Worm (Caenorhabditis elegans) whole organism, young adult: ENCODE results near the gene wapl-1.

ENCODE experiments used
- B0019.2 ChIP-seq: fragments of 200-800 bp; sonication (Bioruptor generic); conservative IDR thresholded peaks from 2 replicates; pipeline ENCODE4 v1.3.6; 2022; ENCODE audit warnings: missing genetic modification reagents, missing genetic modification characterization, missing compliant biosample characterization
- B0035.1 ChIP-seq: sonication (generic microtip); optimal IDR thresholded peaks from 2 replicates; lab custom pipeline; 2016; ENCODE audit warnings: missing genetic modification characterization, mild to moderate bottlenecking, missing compliant biosample characterization, missing genotype, missing genetic modification reagents
- B0336.3 ChIP-seq: fragments of 200-800 bp; sonication (Bioruptor generic); IDR thresholded peaks from 2 replicates; pipeline ENCODE4 v1.3.6; 2022; ENCODE audit warnings: missing genetic modification characterization, missing compliant biosample characterization
- C17E4.6 ChIP-seq: fragments of 200-800 bp; sonication (Bioruptor generic); IDR thresholded peaks from 2 replicates; pipeline ENCODE4 v1.3.6; 2022; ENCODE audit warnings: missing genetic modification reagents, missing genetic modification characterization, missing compliant biosample characterization
- F52B5.7 ChIP-seq: sonication (generic microtip); optimal IDR thresholded peaks from 2 replicates; lab custom pipeline; 2016; ENCODE audit warnings: mild to moderate bottlenecking, missing genetic modification characterization, missing compliant biosample characterization
- F55B11.4 ChIP-seq: sonication (generic microtip); optimal IDR thresholded peaks from 2 replicates; lab custom pipeline; 2016; ENCODE audit warnings: missing compliant biosample characterization, missing genetic modification characterization, borderline replicate concordance; ENCODE audit not compliant: insufficient read depth
- K11D2.4 ChIP-seq: fragments of 200-800 bp; sonication (Bioruptor generic); IDR thresholded peaks from 2 replicates; pipeline ENCODE4 v1.3.6; 2022; ENCODE audit warnings: missing genetic modification reagents, missing genetic modification characterization, missing compliant biosample characterization
- T07F8.4 ChIP-seq: sonication (generic microtip); optimal IDR thresholded peaks from 2 replicates; lab custom pipeline; 2016; ENCODE audit warnings: mild to moderate bottlenecking, missing genetic modification characterization, moderate library complexity, missing compliant biosample characterization
- T26A5.8 ChIP-seq: sonication (generic microtip); optimal IDR thresholded peaks from 2 replicates; lab custom pipeline; 2016; ENCODE audit warnings: missing genetic modification characterization, missing compliant biosample characterization
- Y53F4B.3 ChIP-seq: fragments of 200-800 bp; sonication (Bioruptor generic); IDR thresholded peaks from 2 replicates; pipeline ENCODE4 v1.3.6; 2022; ENCODE audit warnings: missing genetic modification reagents, missing genetic modification characterization, missing compliant biosample characterization
- Y56A3A.18 ChIP-seq: fragments of 200-800 bp; sonication (Bioruptor generic); IDR thresholded peaks from 2 replicates; pipeline ENCODE4 v1.3.6; 2022; ENCODE audit warnings: missing genetic modification reagents, missing genetic modification characterization, missing compliant biosample characterization
- Y67H2A.10 ChIP-seq: fragments of 200-800 bp; sonication (Bioruptor generic); conservative IDR thresholded peaks from 2 replicates; pipeline ENCODE4 v1.3.6; 2022; ENCODE audit warnings: missing genetic modification reagents, missing genetic modification characterization, missing compliant biosample characterization
- aptf-3 ChIP-seq: fragments of 200-800 bp; sonication (Bioruptor generic); IDR thresholded peaks from 2 replicates; pipeline ENCODE4 v1.3.6; 2022; ENCODE audit warnings: missing genetic modification characterization, missing compliant biosample characterization
- atf-7 ChIP-seq: sonication (generic microtip); optimal IDR thresholded peaks from 2 replicates; lab custom pipeline; 2017; ENCODE audit warnings: mild to moderate bottlenecking, missing genetic modification characterization, missing compliant biosample characterization
- attf-6 ChIP-seq: fragments of 200-800 bp; sonication (Bioruptor generic); IDR thresholded peaks from 2 replicates; pipeline ENCODE4 v1.3.6; 2022; ENCODE audit warnings: missing genetic modification reagents, missing genetic modification characterization, missing compliant biosample characterization
- cebp-1 ChIP-seq, 2 experiments: fragments of 200-800 bp in 1 of 2; sonication (Bioruptor generic) in 1 of 2; sonication (generic microtip) in 1 of 2; IDR thresholded peaks in 1 of 2; optimal IDR thresholded peaks in 1 of 2; 2 replicates each; pipeline versions ENCODE4 v1.3.6 to Lab custom; 2017 to 2022; ENCODE audit warnings: missing compliant biosample characterization in 2 of 2, missing genetic modification characterization in 2 of 2, mild to moderate bottlenecking in 1 of 2, missing genetic modification reagents in 1 of 2, moderate library complexity in 1 of 2
- cebp-2 ChIP-seq: fragments of 200-800 bp; sonication (Bioruptor generic); IDR thresholded peaks from 2 replicates; pipeline ENCODE4 v1.3.6; 2022; ENCODE audit warnings: missing genetic modification characterization, missing compliant biosample characterization
- ceh-100 ChIP-seq: fragments of 200-800 bp; sonication (Bioruptor generic); IDR thresholded peaks from 2 replicates; pipeline ENCODE4 v1.3.6; 2022; ENCODE audit warnings: missing genetic modification reagents, missing genetic modification characterization, missing compliant biosample characterization
- die-1 ChIP-seq: sonication (generic microtip); optimal IDR thresholded peaks from 2 replicates; lab custom pipeline; 2016; ENCODE audit warnings: missing genotype, mild to moderate bottlenecking, missing genetic modification characterization, missing compliant biosample characterization
- dox-1 ChIP-seq: fragments of 200-800 bp; sonication (Bioruptor generic); IDR thresholded peaks from 2 replicates; pipeline ENCODE4 v1.3.6; 2022; ENCODE audit warnings: missing genetic modification reagents, missing genetic modification characterization, missing compliant biosample characterization
- dpff-1 ChIP-seq: sonication (generic microtip); optimal IDR thresholded peaks from 2 replicates; lab custom pipeline; 2017; ENCODE audit warnings: mild to moderate bottlenecking, missing genetic modification characterization, missing compliant biosample characterization
- efl-1 ChIP-seq: fragments of 150-350 bp; optimal IDR thresholded peaks from 2 replicates; lab custom pipeline; 2014; ENCODE audit warnings: missing biosample characterization, missing genetic modification reagents, missing genetic modification characterization
- ekl-4 ChIP-seq: fragments of 200-800 bp; sonication (Bioruptor generic); IDR thresholded peaks from 2 replicates; pipeline ENCODE4 v1.3.6; 2022; ENCODE audit warnings: missing genetic modification reagents, missing genetic modification characterization, missing compliant biosample characterization
- ets-4 ChIP-seq: fragments of 200-800 bp; sonication (Bioruptor generic); optimal IDR thresholded peaks from 2 replicates; lab custom pipeline; 2018; ENCODE audit warnings: mild to moderate bottlenecking, missing genetic modification characterization, missing compliant biosample characterization
- fkh-3 ChIP-seq: sonication (generic microtip); optimal IDR thresholded peaks from 2 replicates; lab custom pipeline; 2016; ENCODE audit warnings: mild to moderate bottlenecking, missing genetic modification characterization, missing compliant biosample characterization
- gei-17 ChIP-seq: fragments of 200-800 bp; sonication (Bioruptor generic); optimal IDR thresholded peaks from 2 replicates; lab custom pipeline; 2018; ENCODE audit warnings: mild to moderate bottlenecking, missing genetic modification characterization, missing compliant biosample characterization
- him-1 ChIP-seq: sonication (generic microtip); optimal IDR thresholded peaks from 2 replicates; lab custom pipeline; 2016; ENCODE audit warnings: missing genotype, missing genetic modification reagents, missing genetic modification characterization, missing compliant biosample characterization
- hlh-12 ChIP-seq: sonication (generic microtip); optimal IDR thresholded peaks from 2 replicates; lab custom pipeline; 2016; ENCODE audit warnings: missing genetic modification characterization, missing compliant biosample characterization
- let-607 ChIP-seq, 2 experiments: fragments of 200-800 bp in 1 of 2; sonication (Bioruptor generic) in 1 of 2; sonication (generic microtip) in 1 of 2; optimal IDR thresholded peaks; 2 replicates each; lab custom pipeline; 2016 to 2018; ENCODE audit warnings: mild to moderate bottlenecking in 2 of 2, missing compliant biosample characterization in 2 of 2, missing genetic modification characterization in 2 of 2, moderate library complexity in 2 of 2, missing genotype in 1 of 2
- lin-40 ChIP-seq: sonication (generic microtip); optimal IDR thresholded peaks from 2 replicates; lab custom pipeline; 2016; ENCODE audit warnings: missing genetic modification characterization, mild to moderate bottlenecking, missing compliant biosample characterization, missing genotype, missing genetic modification reagents
- lin-54 ChIP-seq: fragments of 200-800 bp; sonication (Bioruptor generic); optimal IDR thresholded peaks from 2 replicates; lab custom pipeline; 2018; ENCODE audit warnings: mild to moderate bottlenecking, missing genetic modification characterization, missing compliant biosample characterization
- lir-1 ChIP-seq: fragments of 200-800 bp; sonication (Bioruptor generic); conservative IDR thresholded peaks from 2 replicates; pipeline ENCODE4 v1.3.6; 2022; ENCODE audit warnings: missing genetic modification reagents, missing genetic modification characterization, missing compliant biosample characterization
- lsy-27 ChIP-seq: sonication (generic microtip); optimal IDR thresholded peaks from 2 replicates; lab custom pipeline; 2017; ENCODE audit warnings: missing genetic modification characterization, mild to moderate bottlenecking, missing compliant biosample characterization, antibody characterized with exemption, missing genotype, borderline replicate concordance; ENCODE audit not compliant: insufficient read depth
- madf-8 ChIP-seq: fragments of 200-800 bp; sonication (Bioruptor generic); conservative IDR thresholded peaks from 2 replicates; pipeline ENCODE4 v1.3.6; 2022; ENCODE audit warnings: missing genetic modification reagents, missing genetic modification characterization, missing compliant biosample characterization
- nhr-90 ChIP-seq: sonication (generic microtip); optimal IDR thresholded peaks from 2 replicates; lab custom pipeline; 2016; ENCODE audit warnings: missing genotype, mild to moderate bottlenecking, missing genetic modification characterization, missing compliant biosample characterization
- pha-4 ChIP-seq: fragments of 150-350 bp; sonication (generic microtip); optimal IDR thresholded peaks from 2 replicates; lab custom pipeline; 2014; ENCODE audit warnings: missing biosample characterization, missing genetic modification reagents, missing genetic modification characterization
- rpc-1 ChIP-seq, 2 experiments: fragments of 150-350 bp in 1 of 2; sonication (generic microtip) in 1 of 2; optimal IDR thresholded peaks; 2 replicates each; lab custom pipeline; 2014 to 2018; ENCODE audit warnings: missing biosample characterization in 1 of 2, missing genetic modification characterization in 1 of 2, missing genetic modification reagents in 1 of 2, missing genotype in 1 of 2
- snpc-4 ChIP-seq, 5 experiments: fragments of 150-350 bp in 1 of 5; sonication (generic microtip) in 4 of 5; optimal IDR thresholded peaks; 2 replicates each; lab custom pipeline; 2014 to 2018; ENCODE audit warnings: missing genetic modification characterization in 5 of 5, missing biosample characterization in 3 of 5, antibody characterized with exemption in 2 of 5, mild to moderate bottlenecking in 2 of 5, missing compliant biosample characterization in 2 of 5, missing genotype in 2 of 5, moderate library complexity in 2 of 5, missing genetic modification reagents in 1 of 5
- sptf-2 ChIP-seq: fragments of 200-800 bp; sonication (Bioruptor generic); optimal IDR thresholded peaks from 2 replicates; lab custom pipeline; 2018; ENCODE audit warnings: mild to moderate bottlenecking, missing genetic modification characterization, missing compliant biosample characterization
- tbp1 ChIP-seq: fragments of 200-800 bp; sonication (Bioruptor generic); optimal IDR thresholded peaks from 2 replicates; lab custom pipeline; 2018; ENCODE audit warnings: mild to moderate bottlenecking, missing genetic modification characterization, missing compliant biosample characterization
- unc-130 ChIP-seq: sonication (generic microtip); optimal IDR thresholded peaks from 2 replicates; lab custom pipeline; 2016; ENCODE audit warnings: missing genetic modification reagents, missing genetic modification characterization, missing compliant biosample characterization
- xnd-1 ChIP-seq: sonication (generic microtip); optimal IDR thresholded peaks from 2 replicates; lab custom pipeline; 2016; ENCODE audit warnings: missing genotype, missing genetic modification reagents, missing genetic modification characterization, missing compliant biosample characterization
- ztf-18 ChIP-seq: sonication (generic microtip); optimal IDR thresholded peaks from 2 replicates; lab custom pipeline; 2016; ENCODE audit warnings: missing genotype, mild to moderate bottlenecking, missing genetic modification characterization, missing compliant biosample characterization
- ztf-22 ChIP-seq: fragments of 200-800 bp; sonication (Bioruptor generic); optimal IDR thresholded peaks from 2 replicates; lab custom pipeline; 2018; ENCODE audit warnings: mild to moderate bottlenecking, missing genetic modification characterization, moderate library complexity, missing compliant biosample characterization
- ztf-3 ChIP-seq: fragments of 200-800 bp; sonication (Bioruptor generic); optimal IDR thresholded peaks from 2 replicates; lab custom pipeline; 2018; ENCODE audit warnings: mild to moderate bottlenecking, missing genetic modification characterization, missing compliant biosample characterization

Gene wapl-1

DNA sequence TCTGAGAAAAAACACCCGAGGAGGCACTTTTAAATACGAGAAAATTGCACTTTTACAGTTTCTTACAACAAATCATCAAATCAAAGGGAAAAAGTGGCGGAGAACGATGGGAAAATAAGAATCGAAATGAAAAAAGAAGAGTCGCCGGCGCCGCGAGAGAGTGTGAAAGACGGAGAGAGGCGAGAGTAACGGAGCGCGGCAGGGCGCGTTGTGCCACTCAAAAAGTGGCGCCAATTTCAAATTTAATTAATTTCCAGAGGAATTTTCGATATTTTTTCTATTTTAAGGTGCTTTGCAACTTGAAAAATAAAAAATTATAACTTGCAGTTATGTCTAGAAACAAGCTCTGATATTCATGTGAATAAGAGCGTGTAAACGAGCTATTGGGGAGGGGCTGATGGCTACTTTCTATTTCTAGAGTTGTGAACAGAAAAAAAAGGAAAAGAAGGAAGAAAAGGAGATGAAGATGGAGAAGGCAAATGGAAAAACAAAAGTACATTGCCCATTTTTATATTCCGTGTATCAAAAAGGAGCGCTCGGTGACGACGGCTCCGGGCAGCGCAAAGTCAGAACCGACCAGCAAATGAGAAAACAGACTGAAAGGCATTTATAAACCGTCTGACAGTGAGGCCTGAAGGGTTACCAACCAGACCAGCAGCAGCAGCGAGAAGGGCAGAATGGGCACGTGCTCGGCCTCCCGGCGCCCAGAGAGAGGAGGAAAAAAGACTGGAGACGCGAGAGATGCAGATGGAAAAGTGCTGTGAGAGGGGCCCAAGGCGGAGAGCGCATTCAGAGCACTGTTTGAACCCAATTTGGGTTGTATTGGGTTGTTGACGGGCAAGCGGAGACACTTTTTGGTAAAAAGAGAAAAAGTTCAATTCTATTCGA is 25.6 kb upstream of the wapl-1 start (continued):
- no peak for TF ChIP-seq T26A5.8 (tag; lab: Kevin White, UChicago)
- no peak for TF ChIP-seq dpff-1 (tag; lab: Kevin White, UChicago)
- no peak for TF ChIP-seq hlh-12 (tag; lab: Kevin White, UChicago)
- no peak for TF ChIP-seq let-607 (tag; optimal IDR thresholded peaks at IDR 0.05; lab: Kevin White, UChicago)
- TF ChIP-seq lsy-27: no peak
- TF ChIP-seq ceh-100 (GFP tag; lab: Robert Waterston, UW): no peak
- TF ChIP-seq B0019.2 (GFP tag; lab: Robert Waterston, UW): no peak
- no peak for TF ChIP-seq ztf-18 (tag; lab: Kevin White, UChicago)
- no peak for TF ChIP-seq nhr-90
- no peak for TF ChIP-seq madf-8 (GFP tag; lab: Robert Waterston, UW)
- TF ChIP-seq fkh-3 (tag; lab: Kevin White, UChicago): no peak
- TF ChIP-seq K11D2.4: peak; percentile 55; the same call in 1 of the 2 replicates
- no peak for TF ChIP-seq attf-6 (GFP tag; lab: Robert Waterston, UW)
- TF ChIP-seq unc-130 (GFP tag; lab: Kevin White, UChicago): no peak
- TF ChIP-seq die-1 (tag; lab: Kevin White, UChicago): no peak
- no peak for TF ChIP-seq T07F8.4 (tag; lab: Kevin White, UChicago)
- TF ChIP-seq xnd-1: no peak
- TF ChIP-seq cebp-1 (GFP tag; IDR thresholded peaks at IDR 0.05; lab: Robert Waterston, UW): no peak
- peak; percentile 38 for TF ChIP-seq cebp-1 (tag; optimal IDR thresholded peaks at IDR 0.05; lab: Kevin White, UChicago)
- peak; percentile 47 for TF ChIP-seq F52B5.7 (tag; lab: Kevin White, UChicago)
- TF ChIP-seq lin-40 (tag; lab: Kevin White, UChicago): no peak
- TF ChIP-seq gei-17: no peak
- peak; percentile 20 for TF ChIP-seq tbp1
- peak; percentile 18; the same call in 1 of the 2 replicates for TF ChIP-seq dox-1 (GFP tag; lab: Robert Waterston, UW)
- TF ChIP-seq him-1 (tag; lab: Kevin White, UChicago): no peak
- TF ChIP-seq rpc-1 (optimal IDR thresholded peaks at IDR 0.05; lab: Kevin White, UChicago): no peak
- TF ChIP-seq rpc-1 (tag; optimal IDR thresholded peaks at IDR 0.05; lab: Kevin White, UChicago): no peak
- no peak for TF ChIP-seq C17E4.6 (GFP tag; lab: Robert Waterston, UW)
- TF ChIP-seq efl-1 (GFP tag; lab: Kevin White, UChicago): peak; percentile 56
- no peak for TF ChIP-seq Y53F4B.3 (GFP tag; lab: Robert Waterston, UW)
- TF ChIP-seq snpc-4 (GFP tag; optimal IDR thresholded peaks at IDR 0.05; lab: Kevin White, UChicago): no peak
- peak in 1 of 4 experiments; percentile 11 for TF ChIP-seq snpc-4 (tag; optimal IDR thresholded peaks at IDR 0.05; lab: Kevin White, UChicago)
- TF ChIP-seq cebp-2: 0 out of 2 replicates have a peak, but pooled peaks have one; percentile 11
- TF ChIP-seq B0035.1 (tag; lab: Kevin White, UChicago): no peak
- TF ChIP-seq Y56A3A.18 (GFP tag; lab: Robert Waterston, UW): 0 out of 2 replicates have a peak, but pooled peaks have one; percentile 15
- peak; percentile 70 for TF ChIP-seq lin-54 (GFP tag; lab: Kevin White, UChicago)
- no peak for TF ChIP-seq ztf-22 (GFP tag; lab: Kevin White, UChicago)
- TF ChIP-seq F55B11.4 (tag; lab: Kevin White, UChicago): no peak
- no peak for TF ChIP-seq pha-4 (tag; lab: Kevin White, UChicago)
- no peak for TF ChIP-seq sptf-2
- peak; percentile 38; the same call in 1 of the 2 replicates for TF ChIP-seq lir-1 (GFP tag; lab: Robert Waterston, UW)
- no peak for TF ChIP-seq ets-4 (GFP tag; lab: Kevin White, UChicago)
- no peak for TF ChIP-seq Y67H2A.10
- no peak for TF ChIP-seq atf-7 (tag; lab: Kevin White, UChicago)
- no peak for TF ChIP-seq ztf-3 (GFP tag; lab: Kevin White, UChicago)
- no peak for TF ChIP-seq ekl-4
- TF ChIP-seq aptf-3 (GFP tag; lab: Robert Waterston, UW): 0 out of 2 replicates have a peak, but pooled peaks have one; percentile 34
- peak; percentile 51; the same call in 1 of the 2 replicates for TF ChIP-seq B0336.3
